Worm (Caenorhabditis elegans) whole organism, L1 larva: ENCODE data around the gene ndua-7.

ENCODE experiments used
- aha-1 ChIP-seq: fragments of 150-350 bp; optimal IDR thresholded peaks from 2 replicates; lab custom pipeline; 2014; ENCODE audit warnings: missing biosample characterization, missing genetic modification characterization
- ama-1 ChIP-seq: fragments of 150-350 bp; optimal IDR thresholded peaks from 2 replicates; lab custom pipeline; 2014
- ceh-63 ChIP-seq: fragments of 200-800 bp; sonication (Bioruptor generic); optimal IDR thresholded peaks from 2 replicates; lab custom pipeline; 2018; ENCODE audit warnings: mild to moderate bottlenecking, missing genetic modification characterization, missing compliant biosample characterization
- ceh-8 ChIP-seq: fragments of 200-800 bp; sonication (Bioruptor generic); optimal IDR thresholded peaks from 2 replicates; lab custom pipeline; 2018; ENCODE audit warnings: mild to moderate bottlenecking, missing genetic modification characterization, moderate library complexity, missing compliant biosample characterization
- ceh-88 ChIP-seq: fragments of 200-800 bp; sonication (Bioruptor generic); IDR thresholded peaks from 2 replicates; pipeline ENCODE4 v1.3.6; 2022; ENCODE audit warnings: missing genetic modification characterization, missing compliant biosample characterization
- dsc-1 ChIP-seq: sonication (generic microtip); optimal IDR thresholded peaks from 2 replicates; lab custom pipeline; 2016; ENCODE audit warnings: mild to moderate bottlenecking, missing genetic modification characterization, missing compliant biosample characterization
- efl-1 ChIP-seq, 4 experiments: fragments of 150-350 bp; optimal IDR thresholded peaks in 3 of 4; peaks in 1 of 4; 1 replicate in 1 of 4; 2 replicates in 3 of 4; lab custom pipeline; 2014; ENCODE audit warnings: missing biosample characterization in 2 of 4, missing genetic modification characterization in 2 of 4, missing genetic modification reagents in 2 of 4
- efl-3 ChIP-seq: fragments of 200-800 bp; sonication (Bioruptor generic); optimal IDR thresholded peaks from 2 replicates; lab custom pipeline; 2018; ENCODE audit warnings: mild to moderate bottlenecking, missing genetic modification characterization, missing compliant biosample characterization
- egl-27 ChIP-seq, 2 experiments: fragments of 150-350 bp in 1 of 2; sonication (generic microtip); optimal IDR thresholded peaks; 3 replicates each; lab custom pipeline; 2017 to 2018; ENCODE audit warnings: missing biosample characterization in 2 of 2, missing genetic modification characterization in 2 of 2, missing genetic modification reagents in 2 of 2
- elt-2 ChIP-seq: sonication (generic microtip); optimal IDR thresholded peaks from 2 replicates; lab custom pipeline; 2016; ENCODE audit warnings: missing genetic modification characterization, mild to moderate bottlenecking, inconsistent platforms, missing compliant biosample characterization, missing genetic modification reagents
- fkh-10 ChIP-seq: sonication (generic microtip); optimal IDR thresholded peaks from 2 replicates; lab custom pipeline; 2017; ENCODE audit warnings: missing biosample characterization, missing genetic modification reagents, missing genetic modification characterization
- fkh-4 ChIP-seq: sonication (generic microtip); optimal IDR thresholded peaks from 2 replicates; lab custom pipeline; 2016; ENCODE audit warnings: missing compliant biosample characterization, missing genetic modification characterization, borderline replicate concordance
- fos-1 ChIP-seq: fragments of 150-350 bp; optimal IDR thresholded peaks from 2 replicates; lab custom pipeline; 2014; ENCODE audit warnings: missing biosample characterization, missing genetic modification characterization
- grh-1 ChIP-seq: fragments of 200-800 bp; sonication (Bioruptor generic); IDR thresholded peaks from 2 replicates; pipeline ENCODE4 v1.3.6; 2022; ENCODE audit warnings: missing genetic modification reagents, missing genetic modification characterization, missing compliant biosample characterization
- hlh-17 ChIP-seq: fragments of 200-800 bp; sonication (Bioruptor generic); optimal IDR thresholded peaks from 2 replicates; lab custom pipeline; 2018; ENCODE audit warnings: missing genetic modification characterization, mild to moderate bottlenecking, missing compliant biosample characterization, moderate library complexity, borderline replicate concordance
- irx-1 ChIP-seq: sonication (generic microtip); optimal IDR thresholded peaks from 2 replicates; lab custom pipeline; 2016; ENCODE audit warnings: missing genetic modification characterization, missing compliant biosample characterization
- jun-1 ChIP-seq: fragments of 150-350 bp; optimal IDR thresholded peaks from 2 replicates; lab custom pipeline; 2014; ENCODE audit warnings: missing biosample characterization, missing genetic modification reagents, missing genetic modification characterization
- lin-13 ChIP-seq: fragments of 150-350 bp; optimal IDR thresholded peaks from 2 replicates; lab custom pipeline; 2014; ENCODE audit warnings: missing biosample characterization, missing genetic modification reagents, missing genetic modification characterization
- lin-14 ChIP-seq: fragments of 200-800 bp; sonication (Bioruptor generic); optimal IDR thresholded peaks from 2 replicates; lab custom pipeline; 2018; ENCODE audit warnings: mild to moderate bottlenecking, missing genetic modification characterization, moderate library complexity, missing compliant biosample characterization
- lin-35 ChIP-seq, 2 experiments: fragments of 150-350 bp; optimal IDR thresholded peaks; 2 replicates each; lab custom pipeline; 2014; ENCODE audit warnings: missing biosample characterization in 2 of 2, missing genetic modification characterization in 2 of 2, missing genetic modification reagents in 2 of 2
- lir-3 ChIP-seq: sonication (generic microtip); optimal IDR thresholded peaks from 2 replicates; lab custom pipeline; 2016; ENCODE audit warnings: mild to moderate bottlenecking, missing genetic modification characterization, moderate library complexity, missing compliant biosample characterization; ENCODE audit not compliant: poor library complexity
- mab-9 ChIP-seq: fragments of 200-800 bp; sonication (Bioruptor generic); IDR thresholded peaks from 2 replicates; pipeline ENCODE4 v1.3.6; 2022; ENCODE audit warnings: missing genetic modification reagents, missing genetic modification characterization, missing compliant biosample characterization
- mdl-1 ChIP-seq, 2 experiments: fragments of 150-350 bp; optimal IDR thresholded peaks; 2 replicates each; lab custom pipeline; 2014 to 2017; ENCODE audit warnings: missing biosample characterization in 2 of 2, missing genetic modification characterization in 2 of 2, inconsistent platforms in 1 of 2
- mep-1 ChIP-seq: fragments of 150-350 bp; optimal IDR thresholded peaks from 2 replicates; lab custom pipeline; 2014; ENCODE audit warnings: missing biosample characterization, missing genetic modification characterization
- nhr-11 ChIP-seq: fragments of 150-350 bp; optimal IDR thresholded peaks from 2 replicates; lab custom pipeline; 2014; ENCODE audit warnings: missing biosample characterization, missing genetic modification characterization
- nhr-19 ChIP-seq: fragments of 200-800 bp; sonication (Bioruptor generic); conservative IDR thresholded peaks from 2 replicates; pipeline ENCODE4 v1.3.6; 2022; ENCODE audit warnings: missing genetic modification characterization, missing compliant biosample characterization
- nhr-20 ChIP-seq: sonication (generic microtip); optimal IDR thresholded peaks from 2 replicates; lab custom pipeline; 2016; ENCODE audit warnings: mild to moderate bottlenecking, missing genetic modification characterization, missing compliant biosample characterization
- nhr-28 ChIP-seq: fragments of 150-350 bp; optimal IDR thresholded peaks from 2 replicates; lab custom pipeline; 2014; ENCODE audit warnings: missing biosample characterization, missing genetic modification characterization
- nhr-47 ChIP-seq: sonication (generic microtip); optimal IDR thresholded peaks from 2 replicates; lab custom pipeline; 2016; ENCODE audit warnings: mild to moderate bottlenecking, missing genetic modification characterization, moderate library complexity, missing compliant biosample characterization
- nhr-71 ChIP-seq: sonication (generic microtip); optimal IDR thresholded peaks from 2 replicates; lab custom pipeline; 2016; ENCODE audit warnings: mild to moderate bottlenecking, missing genetic modification characterization, moderate library complexity, missing compliant biosample characterization
- nhr-77 ChIP-seq: fragments of 150-350 bp; optimal IDR thresholded peaks from 2 replicates; lab custom pipeline; 2014; ENCODE audit warnings: missing biosample characterization, missing genetic modification characterization
- nhr-84 ChIP-seq: sonication (generic microtip); optimal IDR thresholded peaks from 2 replicates; lab custom pipeline; 2017; ENCODE audit warnings: missing biosample characterization, missing genetic modification characterization
- nhr-90 ChIP-seq: sonication (generic microtip); optimal IDR thresholded peaks from 2 replicates; lab custom pipeline; 2016; ENCODE audit warnings: mild to moderate bottlenecking, missing genetic modification characterization, missing compliant biosample characterization; ENCODE audit not compliant: poor library complexity
- pag-3 ChIP-seq: sonication (generic microtip); optimal IDR thresholded peaks from 2 replicates; lab custom pipeline; 2017; ENCODE audit warnings: missing genetic modification characterization, mild to moderate bottlenecking, missing compliant biosample characterization, antibody characterized with exemption, borderline replicate concordance; ENCODE audit not compliant: insufficient read depth
- pqm-1 ChIP-seq: sonication (generic microtip); optimal IDR thresholded peaks from 3 replicates; lab custom pipeline; 2017; ENCODE audit warnings: missing biosample characterization, missing genetic modification characterization
- skn-1 ChIP-seq: fragments of 150-350 bp; optimal IDR thresholded peaks from 2 replicates; lab custom pipeline; 2014; ENCODE audit warnings: missing biosample characterization, missing genetic modification characterization
- snu-23 ChIP-seq: sonication (generic microtip); optimal IDR thresholded peaks from 2 replicates; lab custom pipeline; 2016; ENCODE audit warnings: missing genetic modification characterization, missing compliant biosample characterization
- sox-4 ChIP-seq: sonication (generic microtip); optimal IDR thresholded peaks from 2 replicates; lab custom pipeline; 2016; ENCODE audit warnings: missing genetic modification characterization, missing compliant biosample characterization
- sptf-1 ChIP-seq: fragments of 150-350 bp; optimal IDR thresholded peaks from 2 replicates; lab custom pipeline; 2014; ENCODE audit warnings: missing biosample characterization, missing genetic modification characterization
- sup-37 ChIP-seq: fragments of 200-800 bp; sonication (Bioruptor generic); optimal IDR thresholded peaks from 2 replicates; lab custom pipeline; 2018; ENCODE audit warnings: mild to moderate bottlenecking, missing genetic modification characterization, missing compliant biosample characterization
- swsn-7 ChIP-seq: sonication (generic microtip); optimal IDR thresholded peaks from 2 replicates; lab custom pipeline; 2016; ENCODE audit warnings: missing genetic modification characterization, missing compliant biosample characterization
- tbx-2 ChIP-seq: sonication (generic microtip); optimal IDR thresholded peaks from 2 replicates; lab custom pipeline; 2016; ENCODE audit warnings: missing genetic modification characterization, missing compliant biosample characterization
- unc-62 ChIP-seq: fragments of 150-350 bp; optimal IDR thresholded peaks from 2 replicates; lab custom pipeline; 2014; ENCODE audit warnings: missing biosample characterization, missing genetic modification reagents, missing genetic modification characterization
- vab-15 ChIP-seq: sonication (generic microtip); optimal IDR thresholded peaks from 2 replicates; lab custom pipeline; 2017; ENCODE audit warnings: missing genotype, mild to moderate bottlenecking, missing genetic modification characterization, missing compliant biosample characterization
- ztf-4 ChIP-seq: fragments of 150-350 bp; optimal IDR thresholded peaks from 2 replicates; lab custom pipeline; 2014; ENCODE audit warnings: missing biosample characterization, missing genetic modification characterization

The ndua-7 gene

ce11 chrII:13456622-13457021, 37.8 kb downstream of the ndua-7 start:
- TF ChIP-seq elt-2 (tag; lab: Kevin White, UChicago), result no peak
- peak in 1 of 2 experiments; percentile 22 for TF ChIP-seq mdl-1 (tag; optimal IDR thresholded peaks at IDR 0.05; lab: Kevin White, UChicago)
- TF ChIP-seq sup-37 (GFP tag; lab: Kevin White, UChicago), result no peak
- TF ChIP-seq efl-1 (optimal IDR thresholded peaks at IDR 0.05; lab: Kevin White, UChicago), result no peak
- no peak for TF ChIP-seq efl-1 (GFP tag; optimal IDR thresholded peaks at IDR 0.05 in 1 of 2; lab: Kevin White, UChicago)
- no peak for TF ChIP-seq irx-1 (tag; lab: Kevin White, UChicago)
- peak; percentile 6 for TF ChIP-seq nhr-77
- peak; percentile 14 for TF ChIP-seq skn-1 (tag; lab: Kevin White, UChicago)
- TF ChIP-seq tbx-2, result peak; percentile 13
- peak in 1 of 2 experiments; percentile 10 for TF ChIP-seq lin-35 (GFP tag; optimal IDR thresholded peaks at IDR 0.05; lab: Kevin White, UChicago)
- TF ChIP-seq ztf-4, result no peak
- no peak for TF ChIP-seq ama-1 (lab: Kevin White, UChicago)
- TF ChIP-seq fkh-4 (tag; lab: Kevin White, UChicago), result no peak
- TF ChIP-seq lir-3 (tag; lab: Kevin White, UChicago), result no peak
- no peak for TF ChIP-seq nhr-47 (tag; lab: Kevin White, UChicago)
- no peak for TF ChIP-seq lin-13
- no peak for TF ChIP-seq egl-27 (tag; optimal IDR thresholded peaks at IDR 0.05; lab: Kevin White, UChicago)
- peak; percentile 21 for TF ChIP-seq nhr-20 (tag; lab: Kevin White, UChicago)
- peak; percentile 22 for TF ChIP-seq swsn-7 (tag; lab: Kevin White, UChicago)
- TF ChIP-seq nhr-71 (tag; lab: Kevin White, UChicago), result no peak
- no peak for TF ChIP-seq fos-1 (tag; lab: Kevin White, UChicago)
- peak; percentile 3 for TF ChIP-seq mep-1 (tag; lab: Kevin White, UChicago)
- no peak for TF ChIP-seq nhr-84 (tag; lab: Kevin White, UChicago)
- TF ChIP-seq snu-23 (GFP tag; lab: Kevin White, UChicago), result peak; percentile 51
- no peak for TF ChIP-seq ceh-63 (GFP tag; lab: Kevin White, UChicago)
- TF ChIP-seq lin-14 (GFP tag; lab: Kevin White, UChicago), result peak; percentile 83
- TF ChIP-seq nhr-19 (GFP tag; lab: Robert Waterston, UW), result peak; percentile 18; the same call in 1 of the 2 replicates

DNA sequence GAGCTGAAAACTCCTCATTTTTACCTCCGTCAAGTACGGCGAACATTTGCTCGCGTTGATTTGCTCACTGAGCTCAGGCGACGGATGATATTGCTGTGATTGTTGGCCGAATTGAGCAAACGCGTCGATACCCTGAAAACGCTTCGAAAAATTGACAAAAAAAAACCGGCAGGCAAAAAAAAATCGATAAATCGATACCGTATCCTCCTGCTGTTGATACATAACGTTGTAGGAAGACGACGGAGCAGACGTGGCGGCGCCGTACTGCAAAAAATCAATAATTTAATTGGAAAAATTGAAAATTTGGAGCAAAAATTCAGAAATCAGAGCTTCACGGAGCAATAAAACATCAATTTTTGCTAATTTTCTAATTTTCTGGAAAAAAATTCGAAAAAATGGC, 39.6 kb downstream of the ndua-7 start:
- TF ChIP-seq sox-4 (tag; lab: Kevin White, UChicago) (no peak), pqm-1 (tag; lab: Kevin White, UChicago) (no peak)

ce11 chrII:13451321-13451720, 43.1 kb downstream of the ndua-7 start:
- TF ChIP-seq ama-1 (lab: Kevin White, UChicago) (no peak), egl-27 (tag; optimal IDR thresholded peaks at IDR 0.05; lab: Kevin White, UChicago) (no peak), fkh-10 (GFP tag; lab: Kevin White, UChicago) (no peak), nhr-90 (tag; lab: Kevin White, UChicago) (no peak), mab-9 (GFP tag; lab: Robert Waterston, UW) (no peak), ceh-88 (no peak), unc-62 (GFP tag; lab: Kevin White, UChicago) (no peak), swsn-7 (tag; lab: Kevin White, UChicago) (no peak), pag-3 (tag; lab: Kevin White, UChicago) (no peak), sptf-1 (no peak), nhr-11 (tag; lab: Kevin White, UChicago) (no peak)
- TF ChIP-seq, all 84 proteins: peak for 0

ce11 chrII:13447668-13448067, 46.7 kb downstream of the ndua-7 start:
- TF ChIP-seq sup-37 (GFP tag; lab: Kevin White, UChicago) (no peak), grh-1 (peak; percentile 42; the same call in 1 of the 2 replicates), snu-23 (GFP tag; lab: Kevin White, UChicago) (peak; percentile 90), mep-1 (tag; lab: Kevin White, UChicago) (peak; percentile 96), nhr-19 (GFP tag; lab: Robert Waterston, UW) (peak; percentile 86), nhr-28 (tag; lab: Kevin White, UChicago) (no peak), efl-3 (no peak), aha-1 (peak; percentile 38), ztf-4 (peak; percentile 46), ceh-63 (GFP tag; lab: Kevin White, UChicago) (no peak), ceh-8 (no peak), elt-2 (tag; lab: Kevin White, UChicago) (peak; percentile 1), vab-15 (tag; lab: Kevin White, UChicago) (no peak), dsc-1 (peak; percentile 72), jun-1 (tag; lab: Kevin White, UChicago) (peak; percentile 59), nhr-71 (tag; lab: Kevin White, UChicago) (peak; percentile 95), nhr-47 (tag; lab: Kevin White, UChicago) (peak; percentile 88), hlh-17 (GFP tag; lab: Kevin White, UChicago) (no peak), lin-35 (GFP tag; optimal IDR thresholded peaks at IDR 0.05; lab: Kevin White, UChicago) (peak; percentile 82 to 90)
